Fruit fly (Drosophila melanogaster): ENCODE results near the gene Nepl17.

DNA sequence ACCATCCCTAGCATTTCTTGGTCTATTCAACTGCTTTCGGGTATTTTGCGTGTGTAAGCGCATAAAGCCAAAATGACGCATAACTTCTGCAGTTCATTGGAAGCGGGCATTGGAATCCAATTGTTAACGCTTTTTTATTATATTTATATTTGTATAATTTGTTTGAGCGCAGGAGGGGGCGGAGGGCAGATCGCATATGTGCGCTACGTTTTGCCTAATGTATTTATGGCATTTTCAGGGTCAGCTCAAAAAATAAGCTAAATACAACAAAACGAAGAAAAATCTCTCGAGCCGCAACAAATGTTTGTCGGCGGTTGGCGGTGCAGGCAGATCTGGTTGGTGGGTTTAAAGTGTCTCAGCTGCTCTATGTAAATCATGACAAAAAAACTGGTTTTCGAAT, 25.2 kb downstream of the Nepl17 start:
- TF ChIP-seq pan (optimal IDR thresholded peaks at IDR 0.05) (no peak), usp (GFP tag; optimal IDR thresholded peaks at IDR 0.05) (no peak), EcR (GFP tag; optimal IDR thresholded peaks at IDR 0.05) (no peak), psq (optimal IDR thresholded peaks at IDR 0.05) (no peak)
